Fruit fly (Drosophila melanogaster) whole organism, adult: ENCODE results near the gene opa.

Source experiments
- Crg-1 ChIP-seq: fragments of 200-800 bp; sonication (Bioruptor generic); optimal IDR thresholded peaks from 2 replicates; lab custom pipeline; 2016; ENCODE audit warnings: missing biosample characterization, missing genetic modification characterization
- Mnt ChIP-seq: fragments of 200-800 bp; sonication (Bioruptor generic); optimal IDR thresholded peaks from 2 replicates; lab custom pipeline; 2016; ENCODE audit warnings: missing biosample characterization, mild to moderate bottlenecking, missing genetic modification characterization
- bab1 ChIP-seq: fragments of 200-800 bp; sonication (Bioruptor generic); optimal IDR thresholded peaks from 3 replicates; lab custom pipeline; 2019; ENCODE audit warnings: missing biosample characterization, mild to moderate bottlenecking, missing genetic modification characterization, moderate library complexity
- cnc ChIP-seq, 2 experiments: fragments of >200 bp; optimal IDR thresholded peaks; 2 replicates each; lab custom pipeline; 2017
- ovo ChIP-seq: fragments of 200-800 bp; sonication (Bioruptor generic); optimal IDR thresholded peaks from 2 replicates; lab custom pipeline; 2016; ENCODE audit warnings: missing biosample characterization, missing genetic modification characterization

DNA sequence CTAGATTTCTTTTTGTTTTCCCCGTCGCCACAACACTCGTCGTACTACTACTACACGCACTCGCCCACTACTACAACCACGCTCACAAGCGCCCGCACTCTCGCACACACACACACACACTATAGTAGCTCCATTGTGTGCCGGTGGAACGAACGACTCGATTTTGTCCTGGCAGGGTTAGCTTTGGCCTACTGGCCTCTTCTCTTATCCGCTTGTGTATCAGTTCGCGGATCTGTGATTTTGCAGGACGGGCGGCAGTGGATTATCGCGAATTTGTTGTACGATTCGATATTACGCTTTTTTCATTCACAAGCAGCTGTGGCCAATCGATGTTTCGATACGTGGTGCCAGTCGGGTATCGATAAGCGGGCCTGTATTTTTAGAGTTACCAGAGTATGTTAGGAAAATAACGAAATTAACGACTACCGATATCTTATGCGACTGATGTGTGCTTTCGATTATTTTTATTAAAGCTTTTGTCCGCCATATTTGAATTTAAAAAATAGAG lies 31.5 kb upstream of the opa start, which contains the start of gene CG14657:
- TF ChIP-seq ovo (GFP tag; lab: Kevin White, UChicago) = no peak
- peak; percentile 62 for TF ChIP-seq Mnt (GFP tag; lab: Kevin White, UChicago)
- no peak for TF ChIP-seq Crg-1 (GFP tag; lab: Kevin White, UChicago)
- no peak for TF ChIP-seq cnc (optimal IDR thresholded peaks at IDR 0.05; lab: Kevin White, UChicago)
- peak; percentile 66 for TF ChIP-seq bab1 (GFP tag; lab: Kevin White, UChicago)
